Worm (Caenorhabditis elegans) whole organism, L1 larva: Measurements from ENCODE around the gene lmtr-5.

Experiments used
- C16A3.4 ChIP-seq: fragments of 150-350 bp; optimal IDR thresholded peaks from 2 replicates; lab custom pipeline; 2014; ENCODE audit warnings: missing biosample characterization, missing genetic modification characterization
- Y116A8C.19 ChIP-seq: sonication (generic microtip); optimal IDR thresholded peaks from 2 replicates; lab custom pipeline; 2016; ENCODE audit warnings: missing compliant biosample characterization, missing genetic modification characterization, borderline replicate concordance
- aha-1 ChIP-seq: fragments of 150-350 bp; optimal IDR thresholded peaks from 2 replicates; lab custom pipeline; 2014; ENCODE audit warnings: missing biosample characterization, missing genetic modification characterization
- ceh-63 ChIP-seq: fragments of 200-800 bp; sonication (Bioruptor generic); optimal IDR thresholded peaks from 2 replicates; lab custom pipeline; 2018; ENCODE audit warnings: mild to moderate bottlenecking, missing genetic modification characterization, missing compliant biosample characterization
- ceh-82 ChIP-seq, 3 experiments: fragments of 150-350 bp in 1 of 3; sonication (generic microtip) in 2 of 3; optimal IDR thresholded peaks; 2 replicates each; lab custom pipeline; 2014 to 2017; ENCODE audit warnings: missing biosample characterization in 3 of 3, missing genetic modification characterization in 3 of 3
- ceh-88 ChIP-seq: fragments of 200-800 bp; sonication (Bioruptor generic); IDR thresholded peaks from 2 replicates; pipeline ENCODE4 v1.3.6; 2022; ENCODE audit warnings: missing genetic modification characterization, missing compliant biosample characterization
- ceh-90 ChIP-seq: sonication (generic microtip); optimal IDR thresholded peaks from 2 replicates; lab custom pipeline; 2016; ENCODE audit warnings: missing genetic modification characterization, missing compliant biosample characterization
- efl-3 ChIP-seq: fragments of 200-800 bp; sonication (Bioruptor generic); optimal IDR thresholded peaks from 2 replicates; lab custom pipeline; 2018; ENCODE audit warnings: mild to moderate bottlenecking, missing genetic modification characterization, missing compliant biosample characterization
- egl-27 ChIP-seq, 2 experiments: fragments of 150-350 bp in 1 of 2; sonication (generic microtip); optimal IDR thresholded peaks; 3 replicates each; lab custom pipeline; 2017 to 2018; ENCODE audit warnings: missing biosample characterization in 2 of 2, missing genetic modification characterization in 2 of 2, missing genetic modification reagents in 2 of 2
- elt-2 ChIP-seq: sonication (generic microtip); optimal IDR thresholded peaks from 2 replicates; lab custom pipeline; 2016; ENCODE audit warnings: missing genetic modification characterization, mild to moderate bottlenecking, inconsistent platforms, missing compliant biosample characterization, missing genetic modification reagents
- elt-3 ChIP-seq, 6 experiments: fragments of 150-350 bp in 1 of 6; sonication (generic microtip); optimal IDR thresholded peaks; 2 replicates each; lab custom pipeline; 2017 to 2018; ENCODE audit warnings: missing biosample characterization in 6 of 6, missing genetic modification characterization in 6 of 6, inconsistent platforms in 1 of 6
- ets-5 ChIP-seq: fragments of 200-800 bp; sonication (Bioruptor generic); IDR thresholded peaks from 2 replicates; pipeline ENCODE4 v1.3.6; 2022; ENCODE audit warnings: missing genetic modification characterization, missing compliant biosample characterization
- fkh-4 ChIP-seq: sonication (generic microtip); optimal IDR thresholded peaks from 2 replicates; lab custom pipeline; 2016; ENCODE audit warnings: missing compliant biosample characterization, missing genetic modification characterization, borderline replicate concordance
- grh-1 ChIP-seq: fragments of 200-800 bp; sonication (Bioruptor generic); IDR thresholded peaks from 2 replicates; pipeline ENCODE4 v1.3.6; 2022; ENCODE audit warnings: missing genetic modification reagents, missing genetic modification characterization, missing compliant biosample characterization
- hlh-4 ChIP-seq: sonication (generic microtip); optimal IDR thresholded peaks from 2 replicates; lab custom pipeline; 2016; ENCODE audit warnings: mild to moderate bottlenecking, missing genetic modification characterization, missing compliant biosample characterization
- irx-1 ChIP-seq: sonication (generic microtip); optimal IDR thresholded peaks from 2 replicates; lab custom pipeline; 2016; ENCODE audit warnings: missing genetic modification characterization, missing compliant biosample characterization
- isw-1 ChIP-seq: fragments of 200-800 bp; sonication (Bioruptor generic); IDR thresholded peaks from 2 replicates; pipeline ENCODE4 v1.3.6; 2022; ENCODE audit warnings: missing genetic modification characterization, missing compliant biosample characterization
- lin-13 ChIP-seq: fragments of 150-350 bp; optimal IDR thresholded peaks from 2 replicates; lab custom pipeline; 2014; ENCODE audit warnings: missing biosample characterization, missing genetic modification reagents, missing genetic modification characterization
- lin-14 ChIP-seq: fragments of 200-800 bp; sonication (Bioruptor generic); optimal IDR thresholded peaks from 2 replicates; lab custom pipeline; 2018; ENCODE audit warnings: mild to moderate bottlenecking, missing genetic modification characterization, moderate library complexity, missing compliant biosample characterization
- lin-15B ChIP-seq: fragments of 150-350 bp; sonication (generic microtip); optimal IDR thresholded peaks from 3 replicates; lab custom pipeline; 2014; ENCODE audit warnings: missing biosample characterization, missing genetic modification characterization
- lsy-2 ChIP-seq, 2 experiments: fragments of 150-350 bp; optimal IDR thresholded peaks; 2 replicates each; lab custom pipeline; 2014; ENCODE audit warnings: missing biosample characterization in 2 of 2, missing genetic modification characterization in 2 of 2
- mab-9 ChIP-seq: fragments of 200-800 bp; sonication (Bioruptor generic); IDR thresholded peaks from 2 replicates; pipeline ENCODE4 v1.3.6; 2022; ENCODE audit warnings: missing genetic modification reagents, missing genetic modification characterization, missing compliant biosample characterization
- mep-1 ChIP-seq: fragments of 150-350 bp; optimal IDR thresholded peaks from 2 replicates; lab custom pipeline; 2014; ENCODE audit warnings: missing biosample characterization, missing genetic modification characterization
- nhr-19 ChIP-seq: fragments of 200-800 bp; sonication (Bioruptor generic); conservative IDR thresholded peaks from 2 replicates; pipeline ENCODE4 v1.3.6; 2022; ENCODE audit warnings: missing genetic modification characterization, missing compliant biosample characterization
- nhr-237 ChIP-seq: fragments of 150-350 bp; optimal IDR thresholded peaks from 2 replicates; lab custom pipeline; 2014; ENCODE audit warnings: missing biosample characterization, missing genetic modification characterization
- nhr-28 ChIP-seq: fragments of 150-350 bp; optimal IDR thresholded peaks from 2 replicates; lab custom pipeline; 2014; ENCODE audit warnings: missing biosample characterization, missing genetic modification characterization
- nhr-47 ChIP-seq: sonication (generic microtip); optimal IDR thresholded peaks from 2 replicates; lab custom pipeline; 2016; ENCODE audit warnings: mild to moderate bottlenecking, missing genetic modification characterization, moderate library complexity, missing compliant biosample characterization
- nhr-71 ChIP-seq: sonication (generic microtip); optimal IDR thresholded peaks from 2 replicates; lab custom pipeline; 2016; ENCODE audit warnings: mild to moderate bottlenecking, missing genetic modification characterization, moderate library complexity, missing compliant biosample characterization
- nhr-85 ChIP-seq: sonication (generic microtip); peaks from one replicate; lab custom pipeline; 2016; ENCODE audit warnings: missing genetic modification characterization, inconsistent platforms, missing compliant biosample characterization
- pqm-1 ChIP-seq: sonication (generic microtip); optimal IDR thresholded peaks from 3 replicates; lab custom pipeline; 2017; ENCODE audit warnings: missing biosample characterization, missing genetic modification characterization
- skn-1 ChIP-seq: fragments of 150-350 bp; optimal IDR thresholded peaks from 2 replicates; lab custom pipeline; 2014; ENCODE audit warnings: missing biosample characterization, missing genetic modification characterization
- snpc-4 ChIP-seq: fragments of 150-350 bp; optimal IDR thresholded peaks from 2 replicates; lab custom pipeline; 2014; ENCODE audit warnings: missing biosample characterization, missing genetic modification characterization
- snu-23 ChIP-seq: sonication (generic microtip); optimal IDR thresholded peaks from 2 replicates; lab custom pipeline; 2016; ENCODE audit warnings: missing genetic modification characterization, missing compliant biosample characterization
- sup-37 ChIP-seq: fragments of 200-800 bp; sonication (Bioruptor generic); optimal IDR thresholded peaks from 2 replicates; lab custom pipeline; 2018; ENCODE audit warnings: mild to moderate bottlenecking, missing genetic modification characterization, missing compliant biosample characterization
- swsn-7 ChIP-seq: sonication (generic microtip); optimal IDR thresholded peaks from 2 replicates; lab custom pipeline; 2016; ENCODE audit warnings: missing genetic modification characterization, missing compliant biosample characterization
- tlp-1 ChIP-seq: fragments of 150-350 bp; optimal IDR thresholded peaks from 2 replicates; lab custom pipeline; 2014; ENCODE audit warnings: missing biosample characterization, missing genetic modification characterization
- unc-86 ChIP-seq: sonication (generic microtip); optimal IDR thresholded peaks from 2 replicates; lab custom pipeline; 2016; ENCODE audit warnings: missing genetic modification characterization, missing compliant biosample characterization
- zip-4 ChIP-seq: fragments of 200-800 bp; sonication (Bioruptor generic); optimal IDR thresholded peaks from 2 replicates; lab custom pipeline; 2018; ENCODE audit warnings: mild to moderate bottlenecking, missing genetic modification characterization, moderate library complexity, missing compliant biosample characterization

The lmtr-5 gene

DNA sequence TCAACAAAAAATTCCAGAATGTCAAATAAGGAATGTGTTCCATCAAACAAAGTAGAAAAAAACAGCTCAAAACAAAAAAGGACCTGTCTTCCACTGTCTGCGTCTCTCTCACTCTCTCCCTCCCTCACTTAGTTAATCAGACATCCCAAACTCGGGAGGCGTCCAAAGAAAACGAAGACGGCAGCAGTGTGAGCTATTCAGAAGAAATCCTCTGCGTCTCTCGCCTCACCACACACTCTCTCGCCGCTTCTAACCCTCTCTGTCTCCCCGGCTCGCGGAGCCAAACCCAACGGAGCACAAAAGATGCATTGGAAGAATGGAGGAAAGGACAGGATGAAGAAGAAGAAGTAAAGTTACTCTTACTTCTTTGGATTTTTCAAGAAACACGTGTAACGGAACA is 36.8 kb downstream of the lmtr-5 start (continued):
- TF ChIP-seq tlp-1 (no peak), skn-1 (tag; lab: Kevin White, UChicago) (no peak), snu-23 (GFP tag; lab: Kevin White, UChicago) (peak; percentile 33), sup-37 (GFP tag; lab: Kevin White, UChicago) (no peak), lin-14 (GFP tag; lab: Kevin White, UChicago) (peak; percentile 89), Y116A8C.19 (tag; lab: Kevin White, UChicago) (no peak), mab-9 (GFP tag; lab: Robert Waterston, UW) (no peak), lin-13 (peak; percentile 16), elt-3 (tag; optimal IDR thresholded peaks at IDR 0.05; lab: Kevin White, UChicago) (no peak), mep-1 (tag; lab: Kevin White, UChicago) (peak; percentile 29), ets-5 (GFP tag; lab: Robert Waterston, UW) (no peak), unc-86 (tag; lab: Kevin White, UChicago) (peak; percentile 83)

DNA sequence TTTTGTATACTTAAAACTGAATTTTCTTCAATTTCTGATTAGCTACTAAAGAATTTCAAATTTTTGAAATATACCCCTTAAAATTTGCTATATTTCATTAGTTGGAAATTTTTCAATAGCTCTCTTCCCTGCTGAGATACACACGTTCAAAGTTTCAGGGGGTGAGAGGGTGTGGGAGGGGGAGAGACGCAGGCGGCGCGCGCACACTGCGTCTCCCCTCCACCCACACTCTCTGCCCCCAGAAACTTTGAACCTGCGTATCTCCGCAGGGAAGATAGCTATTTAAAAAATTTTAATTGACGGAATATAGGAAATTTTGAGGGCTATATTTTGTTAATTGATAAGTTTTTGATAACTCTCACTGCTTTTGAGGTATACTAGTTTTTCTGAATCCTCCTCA is 39.2 kb downstream of the lmtr-5 start:
- no peak for TF ChIP-seq nhr-19 (GFP tag; lab: Robert Waterston, UW)
- no peak for TF ChIP-seq lin-13
- TF ChIP-seq isw-1 (GFP tag; lab: Robert Waterston, UW): no peak
- TF ChIP-seq nhr-85: no peak
- no peak for TF ChIP-seq zip-4 (GFP tag; lab: Kevin White, UChicago)
- TF ChIP-seq ceh-88 (GFP tag; lab: Robert Waterston, UW): no peak
- TF ChIP-seq irx-1: no peak
- TF ChIP-seq egl-27 (tag; optimal IDR thresholded peaks at IDR 0.05; lab: Kevin White, UChicago): no peak
- TF ChIP-seq fkh-4: no peak
- no peak for TF ChIP-seq ets-5 (GFP tag; lab: Robert Waterston, UW)
- TF ChIP-seq snpc-4 (tag; lab: Kevin White, UChicago): no peak
- TF ChIP-seq nhr-71 (tag; lab: Kevin White, UChicago): no peak
- no peak for TF ChIP-seq hlh-4
- TF ChIP-seq pqm-1 (tag; lab: Kevin White, UChicago): no peak
- no peak for TF ChIP-seq grh-1
- TF ChIP-seq nhr-237 (tag; lab: Kevin White, UChicago): no peak
- no peak for TF ChIP-seq lsy-2 (tag; optimal IDR thresholded peaks at IDR 0.05; lab: Kevin White, UChicago)
- TF ChIP-seq mep-1 (tag; lab: Kevin White, UChicago): no peak
- TF ChIP-seq tlp-1: no peak
- TF ChIP-seq ceh-90 (tag; lab: Kevin White, UChicago): no peak

DNA sequence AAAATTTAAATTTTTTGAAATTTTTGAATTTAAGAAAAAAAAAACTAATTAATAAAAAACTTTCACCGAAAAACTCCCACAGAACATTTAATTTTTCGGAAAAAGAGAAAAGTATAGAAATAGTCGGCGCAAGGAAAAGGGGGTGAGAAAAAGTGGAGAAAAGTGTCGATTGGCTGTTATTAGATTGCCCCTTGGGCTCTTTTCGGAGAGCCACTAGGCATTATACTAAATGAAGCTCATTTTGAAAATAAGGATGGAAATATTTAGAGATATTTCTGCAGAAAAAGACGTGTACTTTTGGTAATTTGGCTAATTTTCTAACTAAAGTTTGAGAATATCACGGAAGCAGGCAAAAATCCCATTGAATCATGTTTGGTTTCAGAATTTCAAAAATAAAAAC is 40.6 kb downstream of the lmtr-5 start:
- TF ChIP-seq ceh-63 (GFP tag; lab: Kevin White, UChicago): no peak
- peak; percentile 60 for TF ChIP-seq lin-14 (GFP tag; lab: Kevin White, UChicago)
- TF ChIP-seq C16A3.4 (tag; lab: Kevin White, UChicago): no peak
- TF ChIP-seq efl-3 (GFP tag; lab: Kevin White, UChicago): no peak
- no peak for TF ChIP-seq ceh-88 (GFP tag; lab: Robert Waterston, UW)
- TF ChIP-seq lin-15B (tag; lab: Kevin White, UChicago): no peak
- no peak for TF ChIP-seq elt-2 (tag; lab: Kevin White, UChicago)
- TF ChIP-seq aha-1: no peak
- TF ChIP-seq nhr-28 (tag; lab: Kevin White, UChicago): no peak
- peak; percentile 18 for TF ChIP-seq nhr-85
- TF ChIP-seq fkh-4: no peak
- no peak for TF ChIP-seq unc-86 (tag; lab: Kevin White, UChicago)
- TF ChIP-seq ceh-82 (tag; optimal IDR thresholded peaks at IDR 0.05; lab: Kevin White, UChicago): no peak
- TF ChIP-seq lsy-2 (tag; optimal IDR thresholded peaks at IDR 0.05; lab: Kevin White, UChicago): peak in 1 of 2 experiments; percentile 3
- TF ChIP-seq sup-37 (GFP tag; lab: Kevin White, UChicago): no peak
- TF ChIP-seq egl-27 (tag; optimal IDR thresholded peaks at IDR 0.05; lab: Kevin White, UChicago): no peak
- TF ChIP-seq nhr-47 (tag; lab: Kevin White, UChicago): peak; percentile 17
- TF ChIP-seq swsn-7: no peak
- TF ChIP-seq, all 84 proteins: peak for 4
